Fruit fly (Drosophila melanogaster) ovary, adult (tissue): ENCODE data around the gene Usp8.
A peak's percentile ranks its signal among the peaks of the same experiment; 100 is the strongest.

Experiments
- CG17801 ChIP-seq: fragments of 200-800 bp; optimal IDR thresholded peaks from 2 replicates; lab custom pipeline; 2019; ENCODE audit warnings: missing biosample characterization, mild to moderate bottlenecking, missing genetic modification characterization, moderate library complexity; ENCODE audit not compliant: partially characterized antibody

The Usp8 gene

dm6 chr3R:21141341-21141740 lies 7.3 kb downstream of the Usp8 start:
- TF ChIP-seq CG17801 (GFP tag; lab: Kevin White, UChicago) = no peak

dm6 chr3R:21150090-21150489 lies 16.0 kb downstream of the Usp8 start:
- TF ChIP-seq CG17801 (GFP tag; lab: Kevin White, UChicago) = no peak

dm6 chr3R:21151090-21151870 lies 17.2 kb downstream of the Usp8 start:
- TF ChIP-seq CG17801 (GFP tag; lab: Kevin White, UChicago) = peak; percentile 43

- peak; percentile 99 for TF ChIP-seq CG17801 (GFP tag; lab: Kevin White, UChicago)
Measured at dm6 chr3R:21152856-21153278, 18.8 kb downstream of the Usp8 start.

- no peak for TF ChIP-seq CG17801 (GFP tag; lab: Kevin White, UChicago)
Measured at dm6 chr3R:21154130-21154529, 20.1 kb downstream of the Usp8 start.

DNA sequence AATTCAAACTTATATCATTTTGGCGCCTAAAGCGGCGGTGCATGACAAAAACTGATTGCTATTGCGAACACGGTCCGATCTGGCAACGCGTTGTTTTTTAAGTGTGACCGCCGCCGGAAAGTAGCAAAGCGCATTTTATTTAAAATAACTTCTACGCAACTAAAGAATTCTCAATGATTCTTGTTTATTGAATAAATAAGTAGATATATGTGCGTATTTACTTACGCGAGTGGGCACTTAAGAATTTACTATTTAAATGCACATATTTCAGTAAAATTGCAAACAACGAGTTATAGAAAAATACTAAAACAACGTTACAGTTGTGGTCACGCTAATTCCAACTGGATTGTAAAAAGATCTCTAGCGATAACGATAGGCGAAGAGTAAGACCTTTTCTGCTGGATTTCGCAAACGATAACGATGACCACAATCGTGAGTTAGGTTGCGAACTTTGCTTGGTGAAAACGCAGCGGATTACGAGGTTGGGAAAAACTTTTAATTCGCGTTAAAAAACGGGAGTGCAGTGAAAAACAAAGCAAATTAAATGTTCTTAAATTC lies 21.9 kb downstream of the Usp8 start:
- no peak for TF ChIP-seq CG17801 (GFP tag; lab: Kevin White, UChicago)

DNA sequence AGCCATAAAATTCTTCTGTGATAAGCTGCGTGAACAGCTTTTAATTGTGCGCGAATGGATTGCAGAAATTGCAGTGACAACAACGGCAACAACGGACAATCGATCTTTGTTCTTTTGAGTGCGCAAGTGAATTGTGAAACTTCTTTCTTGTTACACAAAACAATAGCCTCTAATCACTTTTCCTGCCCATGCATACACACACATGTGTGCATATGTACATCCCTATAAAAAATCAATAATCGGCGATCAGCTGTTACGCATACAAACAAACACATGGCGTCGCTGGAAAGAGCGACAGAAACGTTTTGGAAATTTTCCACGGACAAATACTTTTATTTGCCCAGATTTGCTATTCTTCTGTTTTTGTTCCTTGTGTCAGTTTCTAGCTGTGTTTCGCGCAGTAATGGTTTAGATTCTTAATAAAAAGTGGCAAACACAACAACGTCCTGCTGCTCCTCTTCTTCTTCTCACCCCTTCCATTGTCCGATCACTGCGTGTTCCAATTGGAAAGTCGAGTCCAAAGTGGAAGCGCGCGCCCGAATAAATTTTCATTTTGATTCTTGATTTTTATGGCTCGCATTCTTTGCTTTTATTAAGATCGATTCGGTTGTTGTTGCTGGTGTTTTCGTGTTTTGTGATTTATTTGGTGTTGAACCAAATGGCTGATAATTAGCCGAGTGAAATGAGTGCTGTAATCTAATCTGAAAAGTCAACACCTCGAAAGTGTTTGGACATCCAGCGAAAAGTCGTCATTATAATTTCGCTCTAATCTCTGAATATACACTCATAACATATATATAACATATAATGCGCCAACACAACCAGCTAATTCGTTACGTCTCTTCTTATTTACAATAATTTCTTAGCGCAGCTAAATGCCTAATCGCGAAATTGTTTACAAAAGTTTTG lies 22.8 kb downstream of the Usp8 start:
- TF ChIP-seq CG17801 (GFP tag; lab: Kevin White, UChicago) = peak; percentile 64

dm6 chr3R:21158643-21159042 lies 24.6 kb downstream of the Usp8 start:
- TF ChIP-seq CG17801 (GFP tag; lab: Kevin White, UChicago) = no peak

DNA sequence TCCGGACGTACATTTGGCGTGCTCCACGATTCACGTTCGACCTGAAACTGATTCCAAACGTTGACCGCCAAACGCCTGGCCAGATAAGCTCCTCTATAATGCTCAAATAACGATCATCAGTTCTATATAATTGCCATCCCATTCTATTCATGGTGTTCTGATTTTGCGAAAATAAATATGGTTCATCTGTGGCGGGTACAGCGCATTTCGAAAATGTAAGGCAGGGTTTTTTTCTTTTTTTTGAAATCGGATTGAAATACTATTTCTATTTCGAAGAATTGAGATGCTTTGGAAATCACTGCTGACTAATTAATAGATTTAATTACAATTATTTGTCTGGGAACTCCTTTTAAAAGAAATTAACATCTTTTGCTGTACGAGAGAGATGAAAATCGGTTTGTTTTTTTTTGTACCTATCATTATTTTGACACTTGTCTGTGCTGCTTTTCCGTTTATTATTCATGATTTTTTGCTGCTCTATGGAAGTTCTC lies 27.0 kb downstream of the Usp8 start, which contains the start of gene cDIP:
Gene cDIP, minus strand, starts transcription at position 51 of the 491 bp plus-strand sequence.
- no peak for TF ChIP-seq CG17801 (GFP tag; lab: Kevin White, UChicago)

dm6 chr3R:21161620-21162029 lies 27.6 kb downstream of the Usp8 start:
- no peak for TF ChIP-seq CG17801 (GFP tag; lab: Kevin White, UChicago)

DNA sequence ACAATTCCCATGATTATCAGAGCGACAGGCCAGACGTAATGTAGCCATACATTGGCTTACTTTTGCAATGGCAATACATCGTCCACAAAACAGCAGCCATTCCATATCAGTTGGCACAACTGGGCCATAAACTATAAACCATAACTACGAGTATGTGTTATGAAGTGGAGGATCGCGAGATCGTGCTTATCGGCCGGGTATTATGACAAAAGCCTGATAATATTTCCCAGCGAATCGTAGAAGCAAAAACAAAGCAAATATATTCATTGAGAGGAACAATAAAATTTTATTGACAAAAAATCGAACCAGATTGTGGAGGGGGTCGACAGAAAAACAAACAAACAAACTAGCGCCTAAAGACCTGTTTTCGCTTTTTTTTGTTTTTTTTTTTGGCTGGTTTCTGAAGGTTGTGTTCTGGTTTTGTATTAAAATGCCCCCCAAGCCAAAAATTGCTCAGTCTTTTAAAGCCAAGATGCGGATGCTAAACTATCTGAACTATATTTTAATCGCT lies 29.3 kb downstream of the Usp8 start, which contains the start of gene CG5810:
Gene CG5810, plus strand, starts transcription at position 461 of the 511 bp plus-strand sequence.
- TF ChIP-seq CG17801 (GFP tag; lab: Kevin White, UChicago) = no peak

DNA sequence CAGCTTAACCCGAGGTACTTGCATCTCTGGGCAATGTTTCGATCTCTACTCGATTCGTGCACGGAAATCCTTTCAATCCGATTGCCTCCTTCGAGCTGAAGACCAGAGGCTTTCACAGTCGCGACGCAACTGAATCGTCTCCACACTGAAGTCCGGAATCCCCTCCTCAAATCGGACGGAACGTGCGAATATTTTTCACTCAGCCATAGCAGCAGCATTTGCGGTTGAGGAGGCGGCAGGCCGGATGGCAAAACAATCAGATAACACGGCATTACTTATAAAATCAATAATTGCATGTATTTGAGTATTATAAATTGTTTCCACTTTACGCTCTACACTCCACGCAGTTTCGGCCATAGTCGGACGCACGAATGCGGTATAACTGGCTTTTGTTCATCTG lies 34.0 kb downstream of the Usp8 start, which contains the start of gene Snmp1:
Gene Snmp1, minus strand, starts transcription at position 101 of the 400 bp plus-strand sequence.
- TF ChIP-seq CG17801 (GFP tag; lab: Kevin White, UChicago) = no peak

DNA sequence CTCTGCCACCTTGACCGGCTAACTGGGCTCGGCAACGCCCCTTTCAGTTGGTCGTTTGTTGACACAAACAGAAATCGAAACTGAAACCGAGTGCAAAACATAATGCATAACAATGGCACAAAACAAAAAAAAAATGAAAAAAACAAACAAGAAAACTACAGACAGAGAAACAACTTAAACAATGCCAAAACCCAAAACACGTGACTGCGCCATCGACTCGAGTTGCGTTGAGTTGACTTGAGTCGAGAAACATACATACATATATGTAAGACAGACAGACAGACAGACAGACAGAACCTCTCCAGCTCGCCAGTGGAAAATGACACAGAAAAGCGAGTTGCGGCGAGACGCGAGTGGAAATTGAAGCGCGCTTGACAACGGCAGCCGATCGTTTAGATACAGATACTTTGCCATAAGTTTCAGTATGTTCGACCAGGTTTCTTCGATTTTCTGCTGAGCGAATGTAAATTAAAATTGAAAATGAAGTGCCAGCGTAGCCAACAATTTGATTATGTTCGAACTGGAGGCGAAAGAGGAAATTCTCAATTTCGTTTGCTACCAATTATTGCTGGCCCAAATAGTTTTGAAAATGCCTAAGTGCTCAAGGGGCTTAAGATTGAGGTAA lies 35.6 kb downstream of the Usp8 start:
- TF ChIP-seq CG17801 (GFP tag; lab: Kevin White, UChicago) = peak; percentile 52

dm6 chr3R:21176663-21177145 lies 42.6 kb downstream of the Usp8 start:
- TF ChIP-seq CG17801 (GFP tag; lab: Kevin White, UChicago) = no peak
